Fruit fly (Drosophila melanogaster) whole organism, embryonic: ENCODE measurements around the gene CG43346.

Source experiments
- CG10209 ChIP-seq: fragments of 200-800 bp; sonication (Bioruptor generic); optimal IDR thresholded peaks from 3 replicates; lab custom pipeline; 2017; ENCODE audit warnings: missing biosample characterization, mild to moderate bottlenecking, missing genetic modification characterization, missing genetic modification reagents
- CG16813 ChIP-seq: fragments of 200-800 bp; sonication (Bioruptor generic); IDR thresholded peaks from 3 replicates; pipeline ENCODE4 v1.3.6; 2022; ENCODE audit warnings: missing biosample characterization, missing genetic modification characterization; ENCODE audit not compliant: partially characterized antibody
- CG17328 ChIP-seq: fragments of 200-800 bp; sonication (Bioruptor generic); IDR thresholded peaks from 2 replicates; pipeline ENCODE4 v1.3.6; 2022; ENCODE audit warnings: missing biosample characterization, missing genetic modification characterization
- CG18476 ChIP-seq: fragments of 200-800 bp; sonication (Bioruptor generic); optimal IDR thresholded peaks from 2 replicates; lab custom pipeline; 2016; ENCODE audit warnings: missing biosample characterization, mild to moderate bottlenecking, missing genetic modification characterization
- CG34376 ChIP-seq: fragments of 200-800 bp; sonication (Bioruptor generic); optimal IDR thresholded peaks from 2 replicates; lab custom pipeline; 2018; ENCODE audit warnings: missing biosample characterization, mild to moderate bottlenecking, missing genetic modification characterization
- CG4707 ChIP-seq: fragments of 200-800 bp; sonication (Bioruptor generic); optimal IDR thresholded peaks from 2 replicates; lab custom pipeline; 2018; ENCODE audit warnings: missing biosample characterization, mild to moderate bottlenecking, missing genetic modification characterization, moderate library complexity
- CG7372 ChIP-seq: fragments of 200-800 bp; sonication (Bioruptor generic); IDR thresholded peaks from 2 replicates; pipeline ENCODE4 v1.3.6; 2022; ENCODE audit warnings: missing biosample characterization, missing genetic modification characterization
- Deaf1 ChIP-seq: fragments of 200-800 bp; optimal IDR thresholded peaks from 3 replicates; lab custom pipeline; 2019; ENCODE audit warnings: missing biosample characterization, mild to moderate bottlenecking, missing genetic modification characterization, moderate library complexity
- Dfd ChIP-seq, 2 experiments: fragments of >200 bp; optimal IDR thresholded peaks; 2 replicates each; lab custom pipeline; 2017; ENCODE audit warnings: missing biosample characterization in 2 of 2, missing genetic modification characterization in 2 of 2
- h ChIP-seq: fragments of >200 bp; optimal IDR thresholded peaks from 2 replicates; lab custom pipeline; 2017
- sqz ChIP-seq: fragments of 200-800 bp; sonication (Bioruptor generic); optimal IDR thresholded peaks from 3 replicates; lab custom pipeline; 2018; ENCODE audit warnings: missing biosample characterization, mild to moderate bottlenecking, missing genetic modification characterization
- zen ChIP-seq: fragments of 200-800 bp; sonication (Bioruptor generic); optimal IDR thresholded peaks from 3 replicates; lab custom pipeline; 2018; ENCODE audit warnings: missing biosample characterization, mild to moderate bottlenecking, missing genetic modification characterization, moderate library complexity
- zfh2 ChIP-seq: fragments of 200-800 bp; sonication (Bioruptor generic); optimal IDR thresholded peaks from 2 replicates; lab custom pipeline; 2016; ENCODE audit warnings: missing biosample characterization, missing genetic modification characterization

DNA sequence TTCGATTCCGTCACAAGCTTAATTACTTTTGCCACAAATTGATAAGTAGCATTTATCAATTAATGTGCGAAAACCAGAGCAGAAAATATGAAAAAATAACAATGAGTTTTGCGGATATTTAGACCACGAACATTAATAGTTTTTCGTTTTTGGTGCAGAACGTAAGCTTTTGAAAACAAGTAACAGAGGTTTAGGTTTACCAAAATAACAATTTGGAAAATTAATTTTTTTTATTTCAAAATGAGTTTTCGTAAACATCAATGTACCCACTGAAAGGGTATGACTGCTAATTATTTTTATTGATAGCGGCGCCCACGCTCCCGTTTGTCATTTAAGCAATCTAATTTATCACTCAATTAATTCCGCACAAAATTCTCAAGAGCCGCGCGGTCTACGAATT lies 26.9 kb upstream of the CG43346 start:
- TF ChIP-seq CG16813 (no peak), h (lab: Kevin White, UChicago) (no peak), CG18476 (GFP tag; lab: Kevin White, UChicago) (no peak), CG4707 (GFP tag; lab: Kevin White, UChicago) (no peak), CG10209 (GFP tag; lab: Kevin White, UChicago) (no peak), Deaf1 (tag; lab: Kevin White, UChicago) (no peak), Dfd (GFP tag; optimal IDR thresholded peaks at IDR 0.05; lab: Kevin White, UChicago) (no peak), zfh2 (GFP tag; lab: Kevin White, UChicago) (no peak), sqz (GFP tag; lab: Kevin White, UChicago) (no peak), CG34376 (no peak), zen (tag; lab: Kevin White, UChicago) (no peak), CG17328 (GFP tag; lab: Robert Waterston, UW) (no peak), CG7372 (GFP tag; lab: Robert Waterston, UW) (0 out of 2 replicates have a peak, but pooled peaks have one; percentile 18)
